Fruit fly (Drosophila melanogaster): ENCODE measurements around the gene CG12375.

The CG12375 gene

DNA sequence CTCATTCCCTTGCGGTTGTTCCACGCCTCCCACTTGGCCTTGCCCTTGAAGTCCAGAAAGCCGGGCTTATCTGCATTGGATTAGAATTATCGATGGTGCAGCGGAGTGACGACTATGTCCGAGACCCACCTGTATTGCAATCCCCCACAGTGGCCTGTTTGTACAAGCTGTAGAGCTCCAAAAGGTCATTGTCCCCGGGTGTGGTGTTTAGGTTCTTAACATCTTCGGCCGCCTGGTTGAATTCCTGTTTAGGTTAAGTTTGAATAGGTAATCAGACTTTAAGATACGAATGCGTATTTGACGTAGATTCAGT is 35.3 kb upstream of the CG12375 start:
- no peak for TF ChIP-seq CG4707 (GFP tag; optimal IDR thresholded peaks at IDR 0.05)
- no peak for TF ChIP-seq tx (GFP tag; optimal IDR thresholded peaks at IDR 0.05)
- no peak for TF ChIP-seq CG12236 (GFP tag; optimal IDR thresholded peaks at IDR 0.05)
- no peak for TF ChIP-seq CG12744 (GFP tag; optimal IDR thresholded peaks at IDR 0.05)
- TF ChIP-seq usp (GFP tag; optimal IDR thresholded peaks at IDR 0.05) = peak; percentile 12
- TF ChIP-seq tgo (GFP tag; IDR thresholded peaks at IDR 0.05) = no peak
- no peak for TF ChIP-seq CG18011 (GFP tag; optimal IDR thresholded peaks at IDR 0.05)
- no peak for TF ChIP-seq Stat92E (GFP tag; optimal IDR thresholded peaks at IDR 0.05)
- TF ChIP-seq CG6813 (GFP tag; optimal IDR thresholded peaks at IDR 0.05) = no peak
- TF ChIP-seq Meics (GFP tag; optimal IDR thresholded peaks at IDR 0.05) = no peak
- TF ChIP-seq CG8944 (GFP tag; optimal IDR thresholded peaks at IDR 0.05) = no peak
- TF ChIP-seq CG12155 (GFP tag; optimal IDR thresholded peaks at IDR 0.05) = no peak
- no peak for TF ChIP-seq otp (GFP tag; IDR thresholded peaks at IDR 0.05)
- no peak for TF ChIP-seq Nf-YC (tag; optimal IDR thresholded peaks at IDR 0.05)
- no peak for TF ChIP-seq Fer2 (tag; optimal IDR thresholded peaks at IDR 0.05)
- no peak for TF ChIP-seq CG14014 (GFP tag; IDR thresholded peaks at IDR 0.05)
- no peak for TF ChIP-seq Nf-YB (GFP tag; optimal IDR thresholded peaks at IDR 0.05)
- no peak for TF ChIP-seq CG10209 (GFP tag; optimal IDR thresholded peaks at IDR 0.05)
- peak; percentile 26 for TF ChIP-seq ftz-f1 (GFP tag; optimal IDR thresholded peaks at IDR 0.05)
- no peak for TF ChIP-seq E2f2 (GFP tag; IDR thresholded peaks at IDR 0.05)
- no peak for TF ChIP-seq Camta (GFP tag; optimal IDR thresholded peaks at IDR 0.05)
- TF ChIP-seq tna (GFP tag; IDR thresholded peaks at IDR 0.05; ENCODE audit: partially characterized antibody) = no peak
- TF ChIP-seq twi (tag; optimal IDR thresholded peaks at IDR 0.05) = no peak
- TF ChIP-seq jumu (GFP tag; optimal IDR thresholded peaks at IDR 0.05) = no peak
- TF ChIP-seq h (optimal IDR thresholded peaks at IDR 0.05) = no peak
- TF ChIP-seq MESR4 (GFP tag; optimal IDR thresholded peaks at IDR 0.05) = peak; percentile 51
- TF ChIP-seq bcd (GFP tag; optimal IDR thresholded peaks at IDR 0.05) = no peak
- no peak for TF ChIP-seq cwo (GFP tag; optimal IDR thresholded peaks at IDR 0.05)
- TF ChIP-seq zen2 (GFP tag; IDR thresholded peaks at IDR 0.05; ENCODE audit: partially characterized antibody) = no peak
- TF ChIP-seq CG12219 (GFP tag; optimal IDR thresholded peaks at IDR 0.05) = no peak
- TF ChIP-seq CG16779 (GFP tag; IDR thresholded peaks at IDR 0.05) = no peak
- TF ChIP-seq D (optimal IDR thresholded peaks at IDR 0.05) = peak; percentile 37
- TF ChIP-seq D (GFP tag; optimal IDR thresholded peaks at IDR 0.05) = no peak

DNA sequence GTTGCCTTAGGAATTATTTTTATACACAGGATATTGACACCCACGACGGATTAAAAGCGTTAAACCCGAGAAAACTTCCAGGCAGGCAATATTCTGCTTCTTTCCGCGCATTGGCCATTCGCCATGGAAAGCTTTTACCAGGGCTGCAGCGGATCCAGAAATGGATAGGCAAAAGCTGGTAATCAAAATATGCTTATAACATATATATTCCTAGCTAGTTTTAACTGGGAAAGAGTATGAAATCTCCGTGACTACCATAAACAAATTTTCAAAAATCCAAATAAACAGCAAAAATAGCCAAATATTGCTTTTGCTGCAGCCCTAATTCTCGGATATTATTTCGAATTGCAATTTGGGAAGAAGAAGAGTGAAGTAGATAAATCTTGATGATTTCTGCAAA is 32.8 kb upstream of the CG12375 start, which contains the start of the genes PAPLA1 and Rbsn-5:
Gene PAPLA1 (minus strand): TSS at position 141 of the 400 bp plus-strand sequence.
Gene Rbsn-5 (plus strand): TSS at position 335 of the 400 bp plus-strand sequence.
- TF ChIP-seq Doc3 (GFP tag; IDR thresholded peaks at IDR 0.05; ENCODE audit: partially characterized antibody) = no peak
- TF ChIP-seq unc-4 (GFP tag; IDR thresholded peaks at IDR 0.05; ENCODE audit: partially characterized antibody) = no peak
- TF ChIP-seq zf30C (GFP tag; optimal IDR thresholded peaks at IDR 0.05) = no peak
- TF ChIP-seq CG17328 (GFP tag; IDR thresholded peaks at IDR 0.05) = peak; percentile 89
- peak; percentile 95 for TF ChIP-seq phol (tag; optimal IDR thresholded peaks at IDR 0.05)
- TF ChIP-seq CG17829 (tag; optimal IDR thresholded peaks at IDR 0.05) = peak; percentile 93
- peak; percentile 92 for TF ChIP-seq Hr51 (GFP tag; optimal IDR thresholded peaks at IDR 0.05)
- TF ChIP-seq caup (GFP tag; optimal IDR thresholded peaks at IDR 0.05; ENCODE audit: severe bottlenecking) = peak; percentile 92
- peak; percentile 92 for TF ChIP-seq CG34422 (GFP tag; IDR thresholded peaks at IDR 0.05)
- TF ChIP-seq CG10147 (GFP tag; optimal IDR thresholded peaks at IDR 0.05) = peak; percentile 92
- TF ChIP-seq CG42726 (GFP tag; IDR thresholded peaks at IDR 0.05; ENCODE audit: partially characterized antibody) = no peak
- peak; percentile 94 for TF ChIP-seq tio (GFP tag; optimal IDR thresholded peaks at IDR 0.05)
- TF ChIP-seq CG12071 (GFP tag; optimal IDR thresholded peaks at IDR 0.05) = peak; percentile 82
- peak; percentile 68; the same call in 1 of the 2 replicates for TF ChIP-seq dati (GFP tag; IDR thresholded peaks at IDR 0.05)
- peak; percentile 60 for TF ChIP-seq Gsc (GFP tag; IDR thresholded peaks at IDR 0.05)
- TF ChIP-seq CG7786 (GFP tag; optimal IDR thresholded peaks at IDR 0.05) = peak; percentile 93
- TF ChIP-seq gsb (GFP tag; IDR thresholded peaks at IDR 0.05) = peak; percentile 77; the same call in 1 of the 2 replicates
- peak; percentile 79; the same call in 2 of the 3 replicates for TF ChIP-seq CG11560 (tag; IDR thresholded peaks at IDR 0.05)
- TF ChIP-seq lab (GFP tag; optimal IDR thresholded peaks at IDR 0.05) = peak; percentile 95
- TF ChIP-seq CG1792 (GFP tag; optimal IDR thresholded peaks at IDR 0.05) = peak; percentile 91
